Worm (Caenorhabditis elegans) whole organism, mixed stage, embryonic: ENCODE data around the gene pqn-35.

Experiments
- M03D4.4 ChIP-seq: sonication (generic microtip); optimal IDR thresholded peaks from 2 replicates; lab custom pipeline; 2017; ENCODE audit warnings: mild to moderate bottlenecking, missing genetic modification characterization, missing compliant biosample characterization
- bed-3 ChIP-seq: fragments of 200-800 bp; sonication (Bioruptor generic); optimal IDR thresholded peaks from 3 replicates; lab custom pipeline; 2018; ENCODE audit warnings: mild to moderate bottlenecking, missing genetic modification characterization, moderate library complexity, missing compliant biosample characterization
- blmp-1 ChIP-seq: fragments of 150-350 bp; optimal IDR thresholded peaks from 2 replicates; lab custom pipeline; 2014; ENCODE audit warnings: missing biosample characterization, missing genetic modification characterization
- ceh-39 ChIP-seq: fragments of 150-350 bp; optimal IDR thresholded peaks from 2 replicates; lab custom pipeline; 2014; ENCODE audit warnings: missing biosample characterization, missing genetic modification characterization
- ceh-43 ChIP-seq: fragments of 200-800 bp; sonication (Bioruptor generic); optimal IDR thresholded peaks from 2 replicates; lab custom pipeline; 2018; ENCODE audit warnings: mild to moderate bottlenecking, missing genetic modification characterization, moderate library complexity, missing compliant biosample characterization
- ceh-83 ChIP-seq: fragments of 200-800 bp; sonication (Bioruptor generic); optimal IDR thresholded peaks from 2 replicates; lab custom pipeline; 2018; ENCODE audit warnings: mild to moderate bottlenecking, missing genetic modification characterization, missing compliant biosample characterization
- ces-1 ChIP-seq: fragments of 150-350 bp; optimal IDR thresholded peaks from 2 replicates; lab custom pipeline; 2014; ENCODE audit warnings: missing biosample characterization, missing genetic modification reagents, missing genetic modification characterization
- cnd-1 ChIP-seq: fragments of 200-800 bp; sonication (Bioruptor generic); optimal IDR thresholded peaks from 2 replicates; lab custom pipeline; 2018; ENCODE audit warnings: mild to moderate bottlenecking, missing genetic modification characterization, missing compliant biosample characterization
- drap-1 ChIP-seq: fragments of 200-800 bp; sonication (Bioruptor generic); optimal IDR thresholded peaks from 3 replicates; lab custom pipeline; 2018; ENCODE audit warnings: mild to moderate bottlenecking, missing genetic modification characterization, missing compliant biosample characterization
- elt-1 ChIP-seq: sonication (generic microtip); optimal IDR thresholded peaks from 2 replicates; lab custom pipeline; 2017; ENCODE audit warnings: missing genetic modification characterization, mild to moderate bottlenecking, missing compliant biosample characterization, antibody characterized with exemption, moderate library complexity, borderline replicate concordance; ENCODE audit not compliant: insufficient read depth
- elt-3 ChIP-seq: fragments of 150-350 bp; optimal IDR thresholded peaks from 2 replicates; lab custom pipeline; 2014; ENCODE audit warnings: missing biosample characterization, missing genetic modification characterization
- flh-1 ChIP-seq: fragments of 200-800 bp; sonication (Bioruptor generic); optimal IDR thresholded peaks from 2 replicates; lab custom pipeline; 2018; ENCODE audit warnings: mild to moderate bottlenecking, missing genetic modification characterization, moderate library complexity, missing compliant biosample characterization
- ham-2 ChIP-seq: fragments of 200-800 bp; sonication (Bioruptor generic); optimal IDR thresholded peaks from 2 replicates; lab custom pipeline; 2018; ENCODE audit warnings: mild to moderate bottlenecking, missing genetic modification characterization, missing compliant biosample characterization
- hlh-1 ChIP-seq: fragments of 150-350 bp; optimal IDR thresholded peaks from 2 replicates; lab custom pipeline; 2014; ENCODE audit warnings: missing biosample characterization, missing genetic modification reagents, missing genetic modification characterization
- lin-32 ChIP-seq: fragments of 200-800 bp; sonication (Bioruptor generic); optimal IDR thresholded peaks from 2 replicates; lab custom pipeline; 2018; ENCODE audit warnings: mild to moderate bottlenecking, missing genetic modification characterization, missing compliant biosample characterization
- lsy-2 ChIP-seq: fragments of 150-350 bp; optimal IDR thresholded peaks from 2 replicates; lab custom pipeline; 2014; ENCODE audit warnings: missing biosample characterization, missing genetic modification characterization
- mab-5 ChIP-seq: fragments of 150-350 bp; optimal IDR thresholded peaks from 2 replicates; lab custom pipeline; 2014; ENCODE audit warnings: missing biosample characterization, missing genetic modification characterization
- mep-1 ChIP-seq: fragments of 150-350 bp; optimal IDR thresholded peaks from 2 replicates; lab custom pipeline; 2017; ENCODE audit warnings: missing biosample characterization, missing genetic modification reagents, missing genetic modification characterization, inconsistent platforms
- mls-2 ChIP-seq: sonication (generic microtip); optimal IDR thresholded peaks from 2 replicates; lab custom pipeline; 2016; ENCODE audit warnings: mild to moderate bottlenecking, missing genetic modification characterization, moderate library complexity, missing compliant biosample characterization
- nhr-12 ChIP-seq: fragments of 150-350 bp; optimal IDR thresholded peaks from 2 replicates; lab custom pipeline; 2014; ENCODE audit warnings: missing biosample characterization, missing genetic modification characterization
- nhr-2 ChIP-seq: fragments of 150-350 bp; optimal IDR thresholded peaks from 2 replicates; lab custom pipeline; 2014; ENCODE audit warnings: missing biosample characterization, missing genetic modification characterization
- nhr-237 ChIP-seq: fragments of 150-350 bp; optimal IDR thresholded peaks from 2 replicates; lab custom pipeline; 2014; ENCODE audit warnings: missing biosample characterization, missing genetic modification characterization
- nhr-28 ChIP-seq: fragments of 150-350 bp; optimal IDR thresholded peaks from 2 replicates; lab custom pipeline; 2014; ENCODE audit warnings: missing biosample characterization, missing genetic modification characterization
- nhr-76 ChIP-seq: sonication (generic microtip); optimal IDR thresholded peaks from 2 replicates; lab custom pipeline; 2017; ENCODE audit warnings: missing biosample characterization, missing genetic modification characterization
- sem-2 ChIP-seq: fragments of 200-800 bp; sonication (Bioruptor generic); optimal IDR thresholded peaks from 2 replicates; lab custom pipeline; 2018; ENCODE audit warnings: mild to moderate bottlenecking, missing genetic modification characterization, missing compliant biosample characterization
- snpc-4 ChIP-seq: fragments of 150-350 bp; optimal IDR thresholded peaks from 2 replicates; lab custom pipeline; 2014; ENCODE audit warnings: missing biosample characterization, missing genetic modification characterization
- sptf-1 ChIP-seq: sonication (generic microtip); optimal IDR thresholded peaks from 2 replicates; lab custom pipeline; 2017; ENCODE audit warnings: mild to moderate bottlenecking, missing genetic modification characterization, moderate library complexity, missing compliant biosample characterization
- unc-120 ChIP-seq: sonication (generic microtip); optimal IDR thresholded peaks from 2 replicates; lab custom pipeline; 2017; ENCODE audit warnings: missing genetic modification characterization, missing compliant biosample characterization; ENCODE audit not compliant: poor library complexity, severe bottlenecking
- unc-39 ChIP-seq: fragments of 150-350 bp; optimal IDR thresholded peaks from 2 replicates; lab custom pipeline; 2014; ENCODE audit warnings: missing biosample characterization, missing genetic modification characterization
- unc-62 ChIP-seq: fragments of 150-350 bp; optimal IDR thresholded peaks from 2 replicates; lab custom pipeline; 2014; ENCODE audit warnings: missing biosample characterization, missing genetic modification reagents, missing genetic modification characterization
- zip-8 ChIP-seq: fragments of 150-350 bp; optimal IDR thresholded peaks from 2 replicates; lab custom pipeline; 2014; ENCODE audit warnings: missing biosample characterization, missing genetic modification characterization
- ztf-11 ChIP-seq: fragments of 150-350 bp; optimal IDR thresholded peaks from 2 replicates; lab custom pipeline; 2014; ENCODE audit warnings: missing biosample characterization, missing genetic modification characterization

pqn-35 gene

DNA sequence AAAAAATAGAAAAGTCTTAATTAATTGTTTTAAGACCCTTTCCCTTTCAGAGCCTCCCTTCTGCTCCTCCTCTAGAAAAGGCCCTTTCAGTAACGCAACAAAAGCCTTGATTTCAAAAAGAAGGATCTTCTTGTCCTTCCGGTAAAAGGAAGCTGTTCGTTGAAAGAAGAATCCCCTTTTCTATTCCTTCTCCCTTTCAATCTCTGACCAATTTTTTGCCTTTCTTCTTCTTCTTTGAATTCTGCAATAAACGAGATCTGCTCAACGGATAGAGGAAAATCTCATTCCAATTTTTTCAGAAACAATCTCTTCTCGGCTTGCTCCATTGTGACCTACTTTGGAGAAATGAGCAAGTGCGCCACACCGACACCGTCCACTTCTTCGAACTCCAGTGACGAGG, 4.7 kb upstream of the pqn-35 start, which contains the start of gene F35D11.3:
Gene F35D11.3, plus strand, starts transcription at position 300 of the 400 bp plus-strand sequence.
- no peak for TF ChIP-seq blmp-1 (tag; lab: Kevin White, UChicago)
- TF ChIP-seq hlh-1 (tag; lab: Kevin White, UChicago): no peak
- TF ChIP-seq bed-3: no peak
- no peak for TF ChIP-seq nhr-2 (tag; lab: Kevin White, UChicago)
- TF ChIP-seq zip-8: no peak
- no peak for TF ChIP-seq snpc-4 (tag; lab: Kevin White, UChicago)
- TF ChIP-seq M03D4.4 (tag; lab: Kevin White, UChicago): no peak
- TF ChIP-seq mep-1 (tag; lab: Kevin White, UChicago): no peak
- no peak for TF ChIP-seq nhr-12 (tag; lab: Kevin White, UChicago)
- TF ChIP-seq unc-39 (tag; lab: Kevin White, UChicago): no peak
- TF ChIP-seq ceh-43 (GFP tag; lab: Kevin White, UChicago): no peak
- no peak for TF ChIP-seq unc-120 (tag; lab: Kevin White, UChicago)
- no peak for TF ChIP-seq ceh-83 (GFP tag; lab: Kevin White, UChicago)
- TF ChIP-seq cnd-1 (tag; lab: Kevin White, UChicago): no peak
- TF ChIP-seq sptf-1 (tag; lab: Kevin White, UChicago): no peak
- no peak for TF ChIP-seq lin-32 (GFP tag; lab: Kevin White, UChicago)
- TF ChIP-seq mls-2 (tag; lab: Kevin White, UChicago): no peak
- no peak for TF ChIP-seq flh-1 (GFP tag; lab: Kevin White, UChicago)
- no peak for TF ChIP-seq unc-62 (GFP tag; lab: Kevin White, UChicago)
- no peak for TF ChIP-seq ces-1 (GFP tag; lab: Kevin White, UChicago)

DNA sequence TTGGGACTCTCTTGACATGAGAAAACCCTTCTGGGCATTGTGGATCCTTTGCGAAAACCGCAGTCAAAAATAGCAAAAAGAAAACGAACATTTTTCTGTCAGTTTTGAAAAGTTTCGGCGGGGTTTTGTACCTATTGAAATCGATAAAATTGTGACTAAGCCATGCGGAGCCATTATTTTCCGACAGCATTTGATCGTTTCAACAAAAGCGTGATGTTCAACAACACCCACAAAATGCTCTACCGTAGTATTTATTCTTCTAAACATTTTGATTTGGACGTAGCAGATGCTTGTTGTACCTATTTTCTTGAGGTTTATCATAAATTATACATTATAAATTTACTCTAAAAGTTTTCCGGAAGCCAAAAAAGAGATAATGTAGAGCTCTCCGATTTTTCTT, 3.6 kb downstream of the pqn-35 start, which contains the start of gene clec-136:
Gene clec-136, minus strand, starts transcription at position 101 of the 400 bp plus-strand sequence.
- no peak for TF ChIP-seq hlh-1 (tag; lab: Kevin White, UChicago)
- no peak for TF ChIP-seq zip-8
- TF ChIP-seq ceh-39 (tag; lab: Kevin White, UChicago): no peak
- TF ChIP-seq flh-1 (GFP tag; lab: Kevin White, UChicago): no peak
- TF ChIP-seq sem-2 (GFP tag; lab: Kevin White, UChicago): no peak
- TF ChIP-seq lin-32 (GFP tag; lab: Kevin White, UChicago): no peak
- TF ChIP-seq snpc-4 (tag; lab: Kevin White, UChicago): no peak
- no peak for TF ChIP-seq bed-3
- TF ChIP-seq cnd-1 (tag; lab: Kevin White, UChicago): no peak
- no peak for TF ChIP-seq blmp-1 (tag; lab: Kevin White, UChicago)
- TF ChIP-seq lsy-2 (tag; lab: Kevin White, UChicago): no peak
- no peak for TF ChIP-seq ceh-43 (GFP tag; lab: Kevin White, UChicago)
- TF ChIP-seq elt-1: no peak
- no peak for TF ChIP-seq sptf-1 (tag; lab: Kevin White, UChicago)
- no peak for TF ChIP-seq ztf-11 (tag; lab: Kevin White, UChicago)
- TF ChIP-seq nhr-12 (tag; lab: Kevin White, UChicago): no peak
- TF ChIP-seq nhr-28 (tag; lab: Kevin White, UChicago): no peak
- no peak for TF ChIP-seq nhr-76
- TF ChIP-seq unc-39 (tag; lab: Kevin White, UChicago): no peak
- TF ChIP-seq nhr-237 (tag; lab: Kevin White, UChicago): no peak

DNA sequence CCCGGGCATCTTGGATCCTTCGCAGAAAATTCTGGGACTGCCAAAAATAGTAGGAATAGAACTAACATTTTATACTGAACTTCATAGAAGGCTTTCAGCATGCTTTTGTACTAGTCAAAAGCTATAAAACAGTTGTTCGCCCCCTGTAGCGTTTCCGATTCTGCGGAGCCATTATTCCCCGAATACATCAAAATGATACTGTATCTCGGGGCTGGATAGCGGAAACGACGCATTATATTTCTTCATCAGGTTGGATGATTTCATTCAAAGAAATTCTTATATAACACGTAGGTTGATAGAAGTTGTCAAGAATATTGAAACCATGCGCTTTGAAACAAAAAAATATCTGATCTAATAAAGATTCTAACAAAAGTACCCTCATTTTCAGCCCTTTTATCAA, 5.2 kb downstream of the pqn-35 start, which contains the start of gene clec-137:
Gene clec-137, minus strand, starts transcription at position 101 of the 400 bp plus-strand sequence.
- TF ChIP-seq elt-1 (no peak), drap-1 (no peak), ceh-43 (GFP tag; lab: Kevin White, UChicago) (no peak), elt-3 (tag; lab: Kevin White, UChicago) (no peak), nhr-76 (no peak), bed-3 (no peak), M03D4.4 (tag; lab: Kevin White, UChicago) (no peak), cnd-1 (tag; lab: Kevin White, UChicago) (no peak), mab-5 (tag; lab: Kevin White, UChicago) (no peak)

DNA sequence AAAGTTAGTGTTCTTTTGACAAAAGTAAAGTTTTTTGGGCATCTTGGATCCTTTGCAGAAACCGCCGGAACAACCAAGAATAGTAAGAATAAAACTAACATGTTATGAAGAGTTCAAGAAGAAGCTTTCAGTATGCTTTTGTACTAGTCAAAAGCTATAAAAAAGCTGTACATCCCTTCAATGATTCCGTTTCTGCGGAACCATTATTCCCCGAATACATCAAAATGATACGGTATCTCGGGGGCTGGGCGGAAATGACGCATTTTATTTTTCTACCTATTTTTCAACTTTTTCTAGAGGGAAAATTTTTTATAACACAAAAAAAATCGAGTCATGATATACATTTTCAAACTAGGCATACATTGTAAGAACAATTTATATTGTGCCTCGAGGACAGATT, 6.9 kb downstream of the pqn-35 start, which contains the start of gene clec-138:
Gene clec-138, minus strand, starts transcription at position 101 of the 400 bp plus-strand sequence.
- no peak for TF ChIP-seq snpc-4 (tag; lab: Kevin White, UChicago)
- TF ChIP-seq nhr-2 (tag; lab: Kevin White, UChicago): no peak
- TF ChIP-seq mls-2 (tag; lab: Kevin White, UChicago): no peak
- TF ChIP-seq sptf-1 (tag; lab: Kevin White, UChicago): no peak
- TF ChIP-seq elt-3 (tag; lab: Kevin White, UChicago): no peak
- TF ChIP-seq bed-3: no peak
- TF ChIP-seq ztf-11 (tag; lab: Kevin White, UChicago): no peak
- TF ChIP-seq ces-1 (GFP tag; lab: Kevin White, UChicago): no peak
- no peak for TF ChIP-seq flh-1 (GFP tag; lab: Kevin White, UChicago)
- no peak for TF ChIP-seq drap-1
- TF ChIP-seq zip-8: no peak
- TF ChIP-seq ham-2 (GFP tag; lab: Kevin White, UChicago): no peak
- no peak for TF ChIP-seq nhr-76
- no peak for TF ChIP-seq nhr-28 (tag; lab: Kevin White, UChicago)
- TF ChIP-seq unc-120 (tag; lab: Kevin White, UChicago): no peak
